Fruit fly (Drosophila melanogaster): ENCODE results near the gene Hex-A.

dm6 chrX:9554346-9554808 is 31.1 kb upstream of the Hex-A start, which contains the start of gene RpS28b:
- TF ChIP-seq lola (GFP tag; optimal IDR thresholded peaks at IDR 0.05) (no peak), pan (optimal IDR thresholded peaks at IDR 0.05) (no peak), Dif (GFP tag; optimal IDR thresholded peaks at IDR 0.05; ENCODE audit: partially characterized antibody) (peak; percentile 3), h (GFP tag; optimal IDR thresholded peaks at IDR 0.05) (peak; percentile 79), woc (GFP tag; optimal IDR thresholded peaks at IDR 0.05) (peak; percentile 36), Hr78 (GFP tag; optimal IDR thresholded peaks at IDR 0.05) (no peak), Vsx2 (GFP tag; optimal IDR thresholded peaks at IDR 0.05; ENCODE audit: partially characterized antibody) (no peak), brk (GFP tag; optimal IDR thresholded peaks at IDR 0.05) (no peak), fru (GFP tag; optimal IDR thresholded peaks at IDR 0.05) (peak; percentile 69), dsf (GFP tag; optimal IDR thresholded peaks at IDR 0.05; ENCODE audit: borderline replicate concordance) (no peak), sv (GFP tag; optimal IDR thresholded peaks at IDR 0.05) (peak; percentile 58), usp (GFP tag; optimal IDR thresholded peaks at IDR 0.05) (no peak), Hnf4 (GFP tag; optimal IDR thresholded peaks at IDR 0.05) (peak; percentile 82), CrebA (GFP tag; optimal IDR thresholded peaks at IDR 0.05; ENCODE audit: borderline replicate concordance) (no peak)

Data from whole organism, wandering third instar larva.